Worm (Caenorhabditis elegans): Measurements from ENCODE around the gene mig-5.

Gene mig-5

ce11 chrII:8143278-8143931, 41.4 kb downstream of the mig-5 start, which contains the start of the genes ints-11 and rpl-10:
ints-11 (minus strand) TSS chrII:8143478.
rpl-10 (plus strand) TSS chrII:8143881.
- TF ChIP-seq saeg-2 (GFP tag; IDR thresholded peaks at IDR 0.05) (no peak), mes-2 (tag; optimal IDR thresholded peaks at IDR 0.05; ENCODE audit: poor library complexity, severe bottlenecking) (peak; percentile 69), ctbp-1 (GFP tag; IDR thresholded peaks at IDR 0.05) (no peak), dve-1 (tag; optimal IDR thresholded peaks at IDR 0.05; ENCODE audit: insufficient read depth) (peak; percentile 20), nhr-28 (tag; optimal IDR thresholded peaks at IDR 0.05) (peak; percentile 7), daf-19 (GFP tag; conservative IDR thresholded peaks at IDR 0.05) (no peak), lir-3 (tag; optimal IDR thresholded peaks at IDR 0.05) (no peak), hlh-11 (tag; optimal IDR thresholded peaks at IDR 0.05) (no peak), nhr-111 (GFP tag; optimal IDR thresholded peaks at IDR 0.05) (no peak), fos-1 (tag; optimal IDR thresholded peaks at IDR 0.05) (no peak), nhr-6 (tag; optimal IDR thresholded peaks at IDR 0.05) (peak; percentile 10), Y105C5A.15 (GFP tag; IDR thresholded peaks at IDR 0.05) (no peak), lsy-2 (tag; optimal IDR thresholded peaks at IDR 0.05) (peak in 1 of 2 experiments; percentile 97), set-16 (GFP tag; IDR thresholded peaks at IDR 0.05) (no peak), nhr-10 (tag; optimal IDR thresholded peaks at IDR 0.05) (no peak), mxl-3 (GFP tag; optimal IDR thresholded peaks at IDR 0.05) (no peak), daf-16 (GFP tag; optimal IDR thresholded peaks at IDR 0.05) (no peak), daf-16 (tag; optimal IDR thresholded peaks at IDR 0.05) (no peak), nhr-42 (GFP tag; IDR thresholded peaks at IDR 0.05) (no peak), fkh-10 (GFP tag; optimal IDR thresholded peaks at IDR 0.05) (no peak), arid-1 (GFP tag; conservative IDR thresholded peaks at IDR 0.05) (no peak), ceh-20 (GFP tag; IDR thresholded peaks at IDR 0.05) (no peak), ceh-82 (tag; optimal IDR thresholded peaks at IDR 0.05) (no peak), unc-39 (tag; optimal IDR thresholded peaks at IDR 0.05) (no peak), nhr-41 (GFP tag; IDR thresholded peaks at IDR 0.05) (no peak), hmg-1.1 (GFP tag; IDR thresholded peaks at IDR 0.05) (no peak), zip-2 (tag; optimal IDR thresholded peaks at IDR 0.05) (no peak), aly-2 (tag; optimal IDR thresholded peaks at IDR 0.05) (no peak), dpl-1 (GFP tag; optimal IDR thresholded peaks at IDR 0.05) (peak; percentile 68), mdl-1 (tag; optimal IDR thresholded peaks at IDR 0.05) (no peak), zip-11 (GFP tag; IDR thresholded peaks at IDR 0.05) (no peak), mxl-2 (GFP tag; conservative IDR thresholded peaks at IDR 0.05) (no peak), nhr-77 (tag; optimal IDR thresholded peaks at IDR 0.05) (no peak), daf-8 (GFP tag; IDR thresholded peaks at IDR 0.05) (no peak), hlh-30 (tag; optimal IDR thresholded peaks at IDR 0.05; ENCODE audit: insufficient read depth) (peak; percentile 51), lin-38 (GFP tag; IDR thresholded peaks at IDR 0.05) (peak; percentile 58), tag-97 (GFP tag; IDR thresholded peaks at IDR 0.05) (no peak), lin-15B (tag; optimal IDR thresholded peaks at IDR 0.05) (no peak), egl-43 (GFP tag; IDR thresholded peaks at IDR 0.05) (no peak), zag-1 (tag; optimal IDR thresholded peaks at IDR 0.05) (no peak), mep-1 (tag; optimal IDR thresholded peaks at IDR 0.05) (peak; percentile 25), ceh-62 (tag; optimal IDR thresholded peaks at IDR 0.05) (no peak), nhr-11 (tag; optimal IDR thresholded peaks at IDR 0.05) (no peak)

- TF ChIP-seq aly-2 (tag; optimal IDR thresholded peaks at IDR 0.05) (peak; percentile 67), arid-1 (GFP tag; conservative IDR thresholded peaks at IDR 0.05) (0 out of 2 replicates have a peak, but pooled peaks have one; percentile 10), lsy-2 (tag; optimal IDR thresholded peaks at IDR 0.05) (no peak), tra-1 (GFP tag; IDR thresholded peaks at IDR 0.05) (no peak), F49E8.2 (tag; optimal IDR thresholded peaks at IDR 0.05; ENCODE audit: borderline replicate concordance) (peak; percentile 1), mes-2 (tag; optimal IDR thresholded peaks at IDR 0.05; ENCODE audit: poor library complexity, severe bottlenecking) (peak; percentile 5), lin-38 (GFP tag; IDR thresholded peaks at IDR 0.05) (peak; percentile 51)
Observed at ce11 chrII:8141135-8141534, 43.7 kb downstream of the mig-5 start.

Data from whole organism, L4 larva.